Worm (Caenorhabditis elegans) whole organism, L3 larva: ENCODE data around the gene nhr-56.

Experiments used
- ceh-9 ChIP-seq: sonication (generic microtip); optimal IDR thresholded peaks from 2 replicates; lab custom pipeline; 2018; ENCODE audit warnings: missing biosample characterization, missing genetic modification characterization
- elt-3 ChIP-seq, 3 experiments: fragments of 150-350 bp in 1 of 3; sonication (generic microtip) in 2 of 3; optimal IDR thresholded peaks; 2 replicates in 2 of 3; 4 replicates in 1 of 3; lab custom pipeline; 2014 to 2017; ENCODE audit warnings: missing biosample characterization in 3 of 3, missing genetic modification characterization in 3 of 3
- jun-1 ChIP-seq: fragments of 150-350 bp; optimal IDR thresholded peaks from 2 replicates; lab custom pipeline; 2014; ENCODE audit warnings: missing biosample characterization, missing genetic modification reagents, missing genetic modification characterization
- mdl-1 ChIP-seq: fragments of 150-350 bp; optimal IDR thresholded peaks from 2 replicates; lab custom pipeline; 2014; ENCODE audit warnings: missing biosample characterization, missing genetic modification characterization
- nfya-1 ChIP-seq: sonication (generic microtip); optimal IDR thresholded peaks from 2 replicates; lab custom pipeline; 2017; ENCODE audit warnings: missing genetic modification characterization, mild to moderate bottlenecking, missing compliant biosample characterization, antibody characterized with exemption, moderate library complexity; ENCODE audit not compliant: insufficient read depth
- pha-4 ChIP-seq: fragments of 150-350 bp; optimal IDR thresholded peaks from 2 replicates; lab custom pipeline; 2014; ENCODE audit warnings: missing biosample characterization, missing genetic modification reagents, missing genetic modification characterization
- skn-1 ChIP-seq: fragments of 150-350 bp; optimal IDR thresholded peaks from 2 replicates; lab custom pipeline; 2014; ENCODE audit warnings: missing biosample characterization, missing genetic modification characterization
- unc-62 ChIP-seq: fragments of 150-350 bp; sonication (generic microtip); optimal IDR thresholded peaks from 4 replicates; lab custom pipeline; 2014; ENCODE audit warnings: missing biosample characterization, missing genetic modification reagents, missing genetic modification characterization

ce11 chrV:2221764-2222163, 3.0 kb downstream of the nhr-56 start, which contains the start of gene nhr-128:
- no peak for TF ChIP-seq skn-1 (tag; lab: Kevin White, UChicago)
- no peak for TF ChIP-seq nfya-1
- TF ChIP-seq pha-4, result no peak
- TF ChIP-seq elt-3 (tag; optimal IDR thresholded peaks at IDR 0.05; lab: Kevin White, UChicago), result no peak
- no peak for TF ChIP-seq unc-62 (GFP tag; lab: Kevin White, UChicago)
- TF ChIP-seq jun-1 (tag; lab: Kevin White, UChicago), result no peak
- TF ChIP-seq mdl-1 (tag; lab: Kevin White, UChicago), result no peak
- TF ChIP-seq ceh-9, result no peak
